Fruit fly (Drosophila melanogaster): Measurements from ENCODE around the gene CG31898.

Gene CG31898

dm6 chr2L:8398721-8399120 is 1.5 kb upstream of the CG31898 start, which contains the start of gene CG13386:
Gene CG13386 (plus strand): TSS chr2L:8399021.
- TF ChIP-seq CG17801 (GFP tag; optimal IDR thresholded peaks at IDR 0.05; ENCODE audit: partially characterized antibody) = no peak

DNA sequence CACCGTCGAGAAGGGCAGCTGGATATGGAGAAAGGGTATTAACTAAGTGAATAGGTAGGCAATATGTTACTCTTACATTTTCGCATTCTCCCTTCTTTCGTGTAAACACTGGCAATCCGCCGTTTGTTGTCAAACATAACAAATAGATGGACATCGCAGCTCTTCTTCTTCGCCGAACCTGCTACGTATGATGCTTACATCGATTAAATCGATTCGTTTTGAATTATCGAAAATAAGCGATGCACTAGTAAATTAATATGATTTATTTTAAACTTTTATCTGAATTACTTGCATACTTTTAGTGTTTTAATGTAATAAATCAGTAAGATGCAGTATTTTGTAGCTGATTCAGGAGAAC is 2.7 kb downstream of the CG31898 start, which contains the start of gene fy:
Gene fy, minus strand, starts transcription at position 353 of the 358 bp plus-strand sequence.
- no peak for TF ChIP-seq CG17801 (GFP tag; optimal IDR thresholded peaks at IDR 0.05; ENCODE audit: partially characterized antibody)

- TF ChIP-seq CG17801 (GFP tag; optimal IDR thresholded peaks at IDR 0.05; ENCODE audit: partially characterized antibody) = peak; percentile 67
Measured at dm6 chr2L:8403286-8404270, 3.4 kb downstream of the CG31898 start, which contains the start of gene emb. Gene emb (plus strand): TSS chr2L:8403573.

DNA sequence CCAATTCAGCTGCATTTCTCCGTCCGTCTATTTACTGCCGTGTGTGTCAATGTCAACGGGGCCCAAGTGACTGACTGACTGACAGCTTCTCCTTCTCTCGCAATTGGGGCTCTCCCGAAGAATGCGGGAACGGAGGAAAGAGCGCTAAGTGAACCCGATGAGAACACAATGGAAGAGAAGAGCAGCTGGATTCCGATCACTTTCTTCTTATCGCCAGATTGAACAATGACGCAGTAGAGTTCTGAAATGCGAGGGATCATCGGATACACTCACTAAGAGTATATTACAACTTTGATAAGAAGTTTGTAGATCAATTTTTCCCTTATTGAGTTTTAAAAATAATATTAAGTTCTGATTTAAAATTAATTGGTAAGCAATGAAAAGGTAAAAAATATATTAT is 11.3 kb downstream of the CG31898 start, which contains the start of gene Naglu:
Gene Naglu, minus strand, starts transcription at position 339 of the 400 bp plus-strand sequence.
- TF ChIP-seq CG17801 (GFP tag; optimal IDR thresholded peaks at IDR 0.05; ENCODE audit: partially characterized antibody) = no peak

- peak; percentile 70 for TF ChIP-seq CG17801 (GFP tag; optimal IDR thresholded peaks at IDR 0.05; ENCODE audit: partially characterized antibody)
Measured at dm6 chr2L:8414887-8415883, 15.0 kb downstream of the CG31898 start, which contains the start of the genes CG13398 and Akap200. Gene CG13398 (minus strand): TSS chr2L:8415256. Gene Akap200 (plus strand): TSS chr2L:8415690.

- TF ChIP-seq CG17801 (GFP tag; optimal IDR thresholded peaks at IDR 0.05; ENCODE audit: partially characterized antibody) = peak; percentile 41
Measured at dm6 chr2L:8416350-8417046, 16.3 kb downstream of the CG31898 start.

- TF ChIP-seq CG17801 (GFP tag; optimal IDR thresholded peaks at IDR 0.05; ENCODE audit: partially characterized antibody) = no peak
Measured at dm6 chr2L:8417562-8417961, 17.3 kb downstream of the CG31898 start.

- no peak for TF ChIP-seq CG17801 (GFP tag; optimal IDR thresholded peaks at IDR 0.05; ENCODE audit: partially characterized antibody)
Measured at dm6 chr2L:8418113-8418885, 18.1 kb downstream of the CG31898 start.

dm6 chr2L:8419382-8419940 is 19.2 kb downstream of the CG31898 start:
- TF ChIP-seq CG17801 (GFP tag; optimal IDR thresholded peaks at IDR 0.05; ENCODE audit: partially characterized antibody) = no peak

dm6 chr2L:8420259-8420930 is 20.2 kb downstream of the CG31898 start:
- TF ChIP-seq CG17801 (GFP tag; optimal IDR thresholded peaks at IDR 0.05; ENCODE audit: partially characterized antibody) = no peak

- TF ChIP-seq CG17801 (GFP tag; optimal IDR thresholded peaks at IDR 0.05; ENCODE audit: partially characterized antibody) = no peak
Measured at dm6 chr2L:8421717-8422116, 21.5 kb downstream of the CG31898 start.

DNA sequence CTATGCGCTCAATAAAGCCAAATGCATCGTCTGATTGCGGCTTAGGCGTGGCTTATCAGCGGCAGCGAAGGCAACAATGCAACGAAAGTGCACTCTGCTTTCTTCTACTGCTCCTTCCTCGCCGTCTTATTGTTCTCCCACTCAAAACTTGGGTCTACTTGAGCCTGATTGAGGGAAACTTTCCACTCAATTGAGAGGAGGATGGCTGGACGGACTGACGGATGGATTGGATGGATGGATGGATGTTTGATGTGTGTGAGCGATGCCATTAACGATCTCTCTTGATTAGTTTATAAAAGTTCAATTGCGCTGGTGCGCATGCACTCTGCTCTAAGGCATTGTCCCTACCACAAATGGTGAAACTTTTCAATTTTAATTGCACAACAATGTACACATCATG is 22.8 kb downstream of the CG31898 start:
- TF ChIP-seq CG17801 (GFP tag; optimal IDR thresholded peaks at IDR 0.05; ENCODE audit: partially characterized antibody) = no peak

All from ovary, adult (tissue).